Worm (Caenorhabditis elegans): ENCODE results near the gene grl-29.

DNA sequence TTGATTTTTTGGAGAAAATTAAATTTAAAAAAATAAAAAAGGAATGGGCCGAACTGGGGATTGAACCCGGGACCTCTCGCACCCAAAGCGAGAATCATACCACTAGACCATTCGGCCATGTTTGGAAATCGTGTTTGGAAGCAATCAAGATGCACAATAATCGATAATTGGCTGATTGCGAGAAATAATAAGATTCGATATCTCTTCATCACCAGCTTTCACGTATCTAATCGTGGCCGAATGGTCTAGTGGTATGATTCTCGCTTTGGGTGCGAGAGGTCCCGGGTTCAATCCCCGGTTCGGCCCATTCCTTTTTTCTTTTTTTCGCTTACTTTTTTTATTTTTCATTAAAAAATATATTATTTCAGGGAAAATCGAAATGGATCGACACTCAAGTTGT is 27.1 kb upstream of the grl-29 start:
- TF ChIP-seq flt-1 (GFP tag; IDR thresholded peaks at IDR 0.05) (no peak), med-1 (GFP tag; optimal IDR thresholded peaks at IDR 0.05; ENCODE audit: insufficient read depth) (no peak), tab-1 (GFP tag; IDR thresholded peaks at IDR 0.05) (no peak), ztf-23 (GFP tag; IDR thresholded peaks at IDR 0.05) (no peak), T22C8.4 (GFP tag; IDR thresholded peaks at IDR 0.05) (peak; percentile 45), klf-2 (GFP tag; conservative IDR thresholded peaks at IDR 0.05) (no peak), ref-1 (GFP tag; conservative IDR thresholded peaks at IDR 0.05) (no peak)

Measured in whole organism, midembryonic.